Worm (Caenorhabditis elegans) whole organism, late embryonic: ENCODE measurements around the gene C06E4.5.

Source experiments
- K09A11.1 ChIP-seq: sonication (generic microtip); optimal IDR thresholded peaks from 2 replicates; lab custom pipeline; 2017; ENCODE audit warnings: antibody characterized with exemption, mild to moderate bottlenecking, missing genetic modification characterization, missing compliant biosample characterization; ENCODE audit not compliant: insufficient read depth
- dmd-4 ChIP-seq: sonication (generic microtip); optimal IDR thresholded peaks from 2 replicates; lab custom pipeline; 2016; ENCODE audit warnings: borderline replicate concordance, missing genetic modification characterization, missing compliant biosample characterization
- hlh-13 ChIP-seq: fragments of 200-800 bp; sonication (Bioruptor generic); optimal IDR thresholded peaks from 2 replicates; lab custom pipeline; 2018; ENCODE audit warnings: mild to moderate bottlenecking, missing genetic modification characterization, missing compliant biosample characterization
- nfya-1 ChIP-seq: sonication (generic microtip); optimal IDR thresholded peaks from 2 replicates; lab custom pipeline; 2017; ENCODE audit warnings: missing genetic modification characterization, mild to moderate bottlenecking, missing compliant biosample characterization, antibody characterized with exemption, moderate library complexity
- nhr-11 ChIP-seq: fragments of 150-350 bp; optimal IDR thresholded peaks from 2 replicates; lab custom pipeline; 2014; ENCODE audit warnings: missing biosample characterization, missing genetic modification characterization
- nhr-232 ChIP-seq: sonication (generic microtip); optimal IDR thresholded peaks from 2 replicates; lab custom pipeline; 2016; ENCODE audit warnings: missing genetic modification characterization, missing compliant biosample characterization
- pqm-1 ChIP-seq: sonication (generic microtip); optimal IDR thresholded peaks from 2 replicates; lab custom pipeline; 2016; ENCODE audit warnings: missing genetic modification characterization, missing compliant biosample characterization
- tbx-2 ChIP-seq: sonication (generic microtip); optimal IDR thresholded peaks from 2 replicates; lab custom pipeline; 2016; ENCODE audit warnings: missing genetic modification characterization, missing compliant biosample characterization
- tbx-7 ChIP-seq: sonication (generic microtip); optimal IDR thresholded peaks from 2 replicates; lab custom pipeline; 2016; ENCODE audit warnings: missing genotype, missing genetic modification characterization, missing compliant biosample characterization
- unc-3 ChIP-seq, 2 experiments: fragments of 200-800 bp in 1 of 2; sonication (Bioruptor generic) in 1 of 2; sonication (generic microtip) in 1 of 2; conservative IDR thresholded peaks in 1 of 2; optimal IDR thresholded peaks in 1 of 2; 2 replicates each; pipeline versions ENCODE4 v1.3.6 to Lab custom; 2016 to 2022; ENCODE audit warnings: missing compliant biosample characterization in 2 of 2, missing genetic modification characterization in 2 of 2, missing genetic modification reagents in 1 of 2
- unc-42 ChIP-seq: sonication (generic microtip); optimal IDR thresholded peaks from 2 replicates; lab custom pipeline; 2016; ENCODE audit warnings: missing genotype, missing genetic modification characterization, missing compliant biosample characterization
- unc-55 ChIP-seq: sonication (generic microtip); optimal IDR thresholded peaks from 2 replicates; lab custom pipeline; 2017; ENCODE audit warnings: missing biosample characterization, missing genetic modification reagents, missing genetic modification characterization
- zip-5 ChIP-seq: sonication (generic microtip); optimal IDR thresholded peaks from 2 replicates; lab custom pipeline; 2016; ENCODE audit warnings: missing genetic modification characterization, missing compliant biosample characterization

- TF ChIP-seq zip-5 (tag; lab: Kevin White, UChicago) (no peak), pqm-1 (tag; lab: Kevin White, UChicago) (no peak), dmd-4 (tag; lab: Kevin White, UChicago) (no peak), nfya-1 (tag; lab: Kevin White, UChicago) (no peak), K09A11.1 (tag; lab: Kevin White, UChicago) (no peak), unc-55 (GFP tag; lab: Kevin White, UChicago) (no peak), hlh-13 (GFP tag; lab: Kevin White, UChicago) (no peak), tbx-2 (tag; lab: Kevin White, UChicago) (no peak), nhr-11 (no peak), unc-42 (no peak), nhr-232 (no peak), unc-3 (GFP tag; conservative IDR thresholded peaks at IDR 0.05; lab: Robert Waterston, UW) (no peak), unc-3 (tag; optimal IDR thresholded peaks at IDR 0.05; lab: Kevin White, UChicago) (no peak), tbx-7 (no peak)
These were observed 10.9 kb upstream of the C06E4.5 start, which contains the start of gene afmd-1 for ce11 chrIV:7243913-7244312.
